Worm (Caenorhabditis elegans): ENCODE results near the gene cwn-2.

DNA sequence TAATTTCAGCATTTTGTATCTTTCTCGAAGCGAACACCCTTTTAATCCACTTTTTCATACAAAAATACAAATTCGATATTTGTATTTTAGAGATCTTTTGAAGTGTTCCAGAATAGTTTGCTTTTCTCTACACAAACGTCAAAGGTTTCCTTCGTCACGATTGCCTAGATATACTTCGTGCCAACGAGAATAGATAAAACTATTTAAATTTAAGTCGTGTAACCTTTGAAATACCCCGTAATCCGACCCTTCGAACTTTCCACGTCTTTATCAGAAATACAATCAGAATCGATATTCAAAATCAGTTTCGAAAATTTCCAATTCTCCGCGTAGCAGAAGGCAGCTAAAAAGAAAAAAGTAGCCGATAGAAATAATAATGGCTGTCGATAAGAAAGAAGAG lies 22.7 kb downstream of the cwn-2 start, which contains the start of gene ttbk-5:
- TF ChIP-seq unc-62 (GFP tag; optimal IDR thresholded peaks at IDR 0.05), result no peak
- TF ChIP-seq nhr-28 (tag; optimal IDR thresholded peaks at IDR 0.05), result no peak
- no peak for TF ChIP-seq nhr-237 (tag; optimal IDR thresholded peaks at IDR 0.05)
- no peak for TF ChIP-seq nhr-43 (tag; optimal IDR thresholded peaks at IDR 0.05; ENCODE audit: poor library complexity, severe bottlenecking)
- TF ChIP-seq pqm-1 (tag; optimal IDR thresholded peaks at IDR 0.05), result no peak
- no peak for TF ChIP-seq ama-1 (optimal IDR thresholded peaks at IDR 0.05)
- TF ChIP-seq snpc-4 (tag; optimal IDR thresholded peaks at IDR 0.05), result no peak
- no peak for TF ChIP-seq tbx-2 (tag; optimal IDR thresholded peaks at IDR 0.05)
- no peak for TF ChIP-seq fkh-10 (GFP tag; optimal IDR thresholded peaks at IDR 0.05)

Measured in whole organism, L3 larva.